Fruit fly (Drosophila melanogaster) S2 (cell line): ENCODE results near the gene CG14540.

Experiments
- CG8478 ChIP-seq: fragments of >200 bp; optimal IDR thresholded peaks from 2 replicates; lab custom pipeline; 2018
- CTCF ChIP-seq, 2 experiments: fragments of >200 bp; optimal IDR thresholded peaks; 2 replicates each; lab custom pipeline; 2018

dm6 chr3R:25999130-25999529 is 40.1 kb downstream of the CG14540 start:
- TF ChIP-seq CG8478 (lab: Kevin White, UChicago) (no peak), CTCF (optimal IDR thresholded peaks at IDR 0.05; lab: Kevin White, UChicago) (no peak)
